Worm (Caenorhabditis elegans) whole organism, early embryonic: Measurements from ENCODE around the gene str-260.

ENCODE experiments used
- aly-1 ChIP-seq: sonication (generic microtip); optimal IDR thresholded peaks from 2 replicates; lab custom pipeline; 2016; ENCODE audit warnings: missing genetic modification characterization, missing compliant biosample characterization
- ama-1 ChIP-seq: fragments of 150-350 bp; optimal IDR thresholded peaks from 2 replicates; lab custom pipeline; 2014
- ceh-36 ChIP-seq: sonication (generic microtip); optimal IDR thresholded peaks from 2 replicates; lab custom pipeline; 2016; ENCODE audit warnings: missing genetic modification characterization, inconsistent platforms, missing compliant biosample characterization
- flt-1 ChIP-seq: fragments of 200-800 bp; sonication (Bioruptor generic); IDR thresholded peaks from 2 replicates; pipeline ENCODE4 v1.3.6; 2022; ENCODE audit warnings: missing genetic modification characterization, missing compliant biosample characterization
- pes-1 ChIP-seq: fragments of 200-800 bp; sonication (Bioruptor generic); IDR thresholded peaks from 2 replicates; pipeline ENCODE4 v1.3.6; 2022; ENCODE audit warnings: missing genetic modification reagents, missing genetic modification characterization, missing compliant biosample characterization
- tbx-11 ChIP-seq: fragments of 200-800 bp; sonication (Bioruptor generic); IDR thresholded peaks from 2 replicates; pipeline ENCODE4 v1.3.6; 2022; ENCODE audit warnings: missing genetic modification characterization, missing compliant biosample characterization

DNA sequence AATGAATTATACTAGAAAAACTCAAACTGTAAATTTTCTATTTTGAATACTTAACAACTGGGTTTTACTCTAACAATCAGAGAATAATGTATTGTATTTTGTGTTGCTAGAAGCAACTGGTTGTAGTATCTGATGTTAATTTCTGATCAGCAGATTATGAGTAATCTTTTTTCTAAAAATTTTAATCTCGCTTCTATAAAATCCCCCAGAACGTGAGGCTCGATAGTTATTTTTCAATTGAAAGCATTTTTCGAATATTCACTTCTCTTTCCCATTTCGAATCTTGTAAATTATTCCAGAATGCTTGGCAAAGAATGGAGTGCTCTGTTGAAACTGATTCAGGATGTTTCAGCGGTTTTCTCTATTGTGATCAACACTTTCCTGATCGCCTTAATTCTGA, 9.1 kb upstream of the str-260 start, which contains the start of gene str-227:
- TF ChIP-seq flt-1 (GFP tag; lab: Robert Waterston, UW) (no peak), ama-1 (lab: Kevin White, UChicago) (no peak), tbx-11 (GFP tag; lab: Robert Waterston, UW) (no peak), aly-1 (tag; lab: Kevin White, UChicago) (no peak), ceh-36 (tag; lab: Kevin White, UChicago) (no peak), pes-1 (no peak)
